Worm (Caenorhabditis elegans): ENCODE results near the gene sra-11.

sra-11 gene

ce11 chrII:10872541-10872940 is 37.6 kb downstream of the sra-11 start, which contains the start of the genes cyn-4 and copz-1 (continued):
- TF ChIP-seq ceh-88 (GFP tag; IDR thresholded peaks at IDR 0.05) (no peak), lin-35 (GFP tag; optimal IDR thresholded peaks at IDR 0.05) (peak; percentile 80 to 85), sup-37 (GFP tag; optimal IDR thresholded peaks at IDR 0.05) (no peak), nhr-11 (tag; optimal IDR thresholded peaks at IDR 0.05) (peak; percentile 9), aha-1 (tag; optimal IDR thresholded peaks at IDR 0.05) (no peak), skn-1 (tag; optimal IDR thresholded peaks at IDR 0.05) (peak; percentile 59), swsn-7 (tag; optimal IDR thresholded peaks at IDR 0.05) (peak; percentile 85), fkh-8 (tag; optimal IDR thresholded peaks at IDR 0.05) (peak; percentile 85), elt-3 (tag; optimal IDR thresholded peaks at IDR 0.05) (peak in 2 of 6 experiments; percentile 39 to 80), pqm-1 (tag; optimal IDR thresholded peaks at IDR 0.05) (no peak), tlp-1 (tag; optimal IDR thresholded peaks at IDR 0.05) (no peak), ceh-82 (tag; optimal IDR thresholded peaks at IDR 0.05) (peak; percentile 70 to 80 (median 80)), unc-130 (tag; optimal IDR thresholded peaks at IDR 0.05) (peak; percentile 89), nhr-76 (tag; optimal IDR thresholded peaks at IDR 0.05) (no peak), mef-2 (tag; optimal IDR thresholded peaks at IDR 0.05) (no peak), nhr-28 (tag; optimal IDR thresholded peaks at IDR 0.05) (no peak), zip-4 (GFP tag; optimal IDR thresholded peaks at IDR 0.05) (peak; percentile 53), mep-1 (tag; optimal IDR thresholded peaks at IDR 0.05) (peak; percentile 79), nhr-85 (tag) (peak; percentile 91), dpl-1 (GFP tag; optimal IDR thresholded peaks at IDR 0.05) (peak; percentile 75 to 85 (median 80)), vab-15 (tag; optimal IDR thresholded peaks at IDR 0.05) (peak; percentile 69), fos-1 (tag; optimal IDR thresholded peaks at IDR 0.05) (peak; percentile 34), snu-23 (GFP tag; optimal IDR thresholded peaks at IDR 0.05) (peak; percentile 91), pag-3 (tag; optimal IDR thresholded peaks at IDR 0.05; ENCODE audit: borderline replicate concordance, insufficient read depth) (no peak), nhr-77 (tag; optimal IDR thresholded peaks at IDR 0.05) (peak; percentile 60), C04F5.9 (tag; optimal IDR thresholded peaks at IDR 0.05) (peak; percentile 99), nhr-237 (tag; optimal IDR thresholded peaks at IDR 0.05) (peak; percentile 40), xbp-1 (tag; optimal IDR thresholded peaks at IDR 0.05) (peak; percentile 90), lin-13 (GFP tag; optimal IDR thresholded peaks at IDR 0.05) (peak; percentile 68), C16A3.4 (tag; optimal IDR thresholded peaks at IDR 0.05) (peak; percentile 80), lin-39 (tag; optimal IDR thresholded peaks at IDR 0.05) (peak; percentile 30), lin-15B (tag; optimal IDR thresholded peaks at IDR 0.05) (peak; percentile 81), aly-2 (tag; optimal IDR thresholded peaks at IDR 0.05) (peak; percentile 28), lin-14 (GFP tag; optimal IDR thresholded peaks at IDR 0.05) (peak; percentile 88), Y116A8C.19 (tag; optimal IDR thresholded peaks at IDR 0.05; ENCODE audit: borderline replicate concordance) (no peak), ztf-11 (tag; optimal IDR thresholded peaks at IDR 0.05) (peak in 1 of 2 experiments; percentile 86), egl-13 (tag; optimal IDR thresholded peaks at IDR 0.05) (peak; percentile 78), hlh-4 (tag; optimal IDR thresholded peaks at IDR 0.05) (no peak), unc-86 (tag; optimal IDR thresholded peaks at IDR 0.05) (peak; percentile 77), tbx-2 (tag; optimal IDR thresholded peaks at IDR 0.05) (peak; percentile 91), egl-27 (tag; optimal IDR thresholded peaks at IDR 0.05) (no peak), jun-1 (tag; optimal IDR thresholded peaks at IDR 0.05) (peak; percentile 0), hlh-17 (GFP tag; optimal IDR thresholded peaks at IDR 0.05; ENCODE audit: borderline replicate concordance) (no peak), nhr-19 (GFP tag; conservative IDR thresholded peaks at IDR 0.05) (peak; percentile 78), isw-1 (GFP tag; IDR thresholded peaks at IDR 0.05) (peak; percentile 87), unc-98 (GFP tag; IDR thresholded peaks at IDR 0.05) (peak; percentile 71), grh-1 (GFP tag; IDR thresholded peaks at IDR 0.05) (peak; percentile 60), sox-4 (tag; optimal IDR thresholded peaks at IDR 0.05) (peak; percentile 54), ztf-4 (tag; optimal IDR thresholded peaks at IDR 0.05) (no peak), ceh-8 (GFP tag; optimal IDR thresholded peaks at IDR 0.05) (peak; percentile 6), snpc-4 (tag; optimal IDR thresholded peaks at IDR 0.05) (peak; percentile 42), efl-1 (optimal IDR thresholded peaks at IDR 0.05) (peak; percentile 85 to 87), efl-1 (GFP tag; optimal IDR thresholded peaks at IDR 0.05 in 1 of 2) (peak; percentile 80 to 97), fkh-4 (tag; optimal IDR thresholded peaks at IDR 0.05; ENCODE audit: borderline replicate concordance) (peak; percentile 83)

All from whole organism, L1 larva.